Fruit fly (Drosophila melanogaster) whole organism, adult: ENCODE results near the gene Samuel.

Source experiments
- CG11617 ChIP-seq: fragments of 200-800 bp; sonication (Bioruptor generic); optimal IDR thresholded peaks from 2 replicates; lab custom pipeline; 2017; ENCODE audit warnings: mild to moderate bottlenecking, missing biosample characterization, missing genetic modification reagents, missing genetic modification characterization
- kay ChIP-seq: fragments of 200-800 bp; sonication (Bioruptor generic); peaks from one replicate; lab custom pipeline; 2016; ENCODE audit warnings: missing biosample characterization, missing genetic modification characterization, borderline replicate concordance
- toe ChIP-seq: fragments of 200-800 bp; sonication (Bioruptor generic); optimal IDR thresholded peaks from 2 replicates; lab custom pipeline; 2016; ENCODE audit warnings: missing biosample characterization, missing genetic modification characterization

DNA sequence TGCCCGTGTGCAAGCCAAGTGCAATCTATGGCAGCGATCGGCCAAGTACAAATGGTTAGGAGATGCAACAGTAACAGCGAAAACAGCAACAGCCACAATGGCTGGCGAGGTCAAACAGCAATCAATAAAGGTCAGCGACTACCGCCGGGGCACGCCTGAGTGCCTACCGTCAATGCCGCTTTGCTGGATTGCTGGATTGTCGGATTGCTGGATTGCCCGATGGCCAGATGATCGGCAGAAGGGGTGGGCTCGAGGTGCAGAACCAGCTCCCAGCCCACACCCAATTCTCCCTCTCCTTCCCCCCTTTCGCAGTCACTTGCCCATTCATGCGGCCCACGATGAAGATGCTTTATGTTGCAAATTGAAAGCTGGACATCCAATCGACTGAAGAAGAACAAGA lies 2.1 kb upstream of the Samuel start:
- no peak for TF ChIP-seq kay
- no peak for TF ChIP-seq toe (GFP tag; lab: Kevin White, UChicago)
- no peak for TF ChIP-seq CG11617 (GFP tag; lab: Kevin White, UChicago)
